Worm (Caenorhabditis elegans) whole organism, L1 larva: ENCODE measurements around the gene cima-1.

ENCODE experiments used
- F16B12.6 ChIP-seq: fragments of 150-350 bp; optimal IDR thresholded peaks from 2 replicates; lab custom pipeline; 2014; ENCODE audit warnings: missing biosample characterization, missing genetic modification characterization
- alr-1 ChIP-seq: fragments of 200-800 bp; sonication (Bioruptor generic); optimal IDR thresholded peaks from 2 replicates; lab custom pipeline; 2018; ENCODE audit warnings: borderline replicate concordance, mild to moderate bottlenecking, missing genetic modification characterization, missing compliant biosample characterization
- ceh-8 ChIP-seq: fragments of 200-800 bp; sonication (Bioruptor generic); optimal IDR thresholded peaks from 2 replicates; lab custom pipeline; 2018; ENCODE audit warnings: mild to moderate bottlenecking, missing genetic modification characterization, moderate library complexity, missing compliant biosample characterization

- no peak for TF ChIP-seq F16B12.6 (tag; lab: Kevin White, UChicago)
- TF ChIP-seq alr-1, result no peak
- TF ChIP-seq ceh-8 (GFP tag; lab: Kevin White, UChicago), result no peak
These were observed 7.3 kb downstream of the cima-1 start, which contains the start of gene C08G9.1 for ce11 chrIV:7658589-7658988.
